Worm (Caenorhabditis elegans) whole organism, L2 larva: ENCODE data around the gene srw-109.

Source experiments
- blmp-1 ChIP-seq: sonication (generic microtip); optimal IDR thresholded peaks from 2 replicates; lab custom pipeline; 2017; ENCODE audit warnings: missing genetic modification characterization, mild to moderate bottlenecking, missing compliant biosample characterization, antibody characterized with exemption, moderate library complexity; ENCODE audit not compliant: insufficient read depth
- lin-11 ChIP-seq: fragments of 150-350 bp; sonication (generic microtip); optimal IDR thresholded peaks from 2 replicates; lab custom pipeline; 2014; ENCODE audit warnings: missing biosample characterization, missing genetic modification characterization, inconsistent platforms, mixed read lengths
- lin-39 ChIP-seq: fragments of 150-350 bp; optimal IDR thresholded peaks from 2 replicates; lab custom pipeline; 2014; ENCODE audit warnings: missing biosample characterization, missing genetic modification reagents, missing genetic modification characterization

- TF ChIP-seq lin-39 (no peak), blmp-1 (tag; lab: Kevin White, UChicago) (no peak), lin-11 (no peak)
These were observed 20.9 kb downstream of the srw-109 start, which contains the start of gene K06H6.1 for ce11 chrV:587818-588217.
